Worm (Caenorhabditis elegans) whole organism, early embryonic: ENCODE data around the gene F28H6.8.

Experiments
- hmg-4 ChIP-seq: fragments of 200-800 bp; sonication (Bioruptor generic); optimal IDR thresholded peaks from 2 replicates; lab custom pipeline; 2018; ENCODE audit warnings: mild to moderate bottlenecking, missing genetic modification characterization, missing compliant biosample characterization
- hnd-1 ChIP-seq: sonication (generic microtip); optimal IDR thresholded peaks from 2 replicates; lab custom pipeline; 2016; ENCODE audit warnings: missing genetic modification characterization, missing compliant biosample characterization
- sea-1 ChIP-seq: fragments of 200-800 bp; sonication (Bioruptor generic); conservative IDR thresholded peaks from 2 replicates; pipeline ENCODE4 v1.3.6; 2022; ENCODE audit warnings: missing genetic modification characterization, missing compliant biosample characterization

- TF ChIP-seq hnd-1 (tag; lab: Kevin White, UChicago) (no peak), sea-1 (GFP tag; lab: Robert Waterston, UW) (no peak), hmg-4 (GFP tag; lab: Kevin White, UChicago) (no peak)
These were observed 11.5 kb upstream of the F28H6.8 start for ce11 chrX:14145634-14146033.
